Fruit fly (Drosophila melanogaster) whole organism, prepupa: ENCODE measurements around the gene GILT3.
A peak's percentile ranks its signal among the peaks of the same experiment; 100 is the strongest.

Experiments used
- Blimp-1 ChIP-seq: fragments of 200-800 bp; sonication (Bioruptor generic); optimal IDR thresholded peaks from 3 replicates; lab custom pipeline; 2017; ENCODE audit warnings: missing biosample characterization, missing genetic modification characterization, mild to moderate bottlenecking, moderate library complexity, missing genetic modification reagents
- CG10631 ChIP-seq: fragments of 200-800 bp; sonication (Bioruptor generic); optimal IDR thresholded peaks from 2 replicates; lab custom pipeline; 2016; ENCODE audit warnings: missing biosample characterization, missing genetic modification characterization
- CG11294 ChIP-seq: fragments of 200-800 bp; sonication (Bioruptor generic); IDR thresholded peaks from 2 replicates; pipeline ENCODE4 v1.3.6; 2022; ENCODE audit warnings: missing biosample characterization, missing genetic modification characterization
- CG11762 ChIP-seq: fragments of 200-800 bp; sonication (Bioruptor generic); optimal IDR thresholded peaks from 3 replicates; lab custom pipeline; 2016; ENCODE audit warnings: missing biosample characterization, missing genetic modification characterization; ENCODE audit not compliant: insufficient read depth
- CG11902 ChIP-seq: fragments of 200-800 bp; sonication (Bioruptor generic); optimal IDR thresholded peaks from 3 replicates; lab custom pipeline; 2016; ENCODE audit warnings: missing biosample characterization, missing genetic modification characterization
- CG15336 ChIP-seq: fragments of 200-800 bp; sonication (Bioruptor generic); IDR thresholded peaks from 2 replicates; pipeline ENCODE4 v1.3.6; 2022; ENCODE audit warnings: missing biosample characterization, missing genetic modification characterization
- CG1621 ChIP-seq: fragments of 200-800 bp; sonication (Bioruptor generic); optimal IDR thresholded peaks from 3 replicates; lab custom pipeline; 2018; ENCODE audit warnings: missing biosample characterization, mild to moderate bottlenecking, missing genetic modification characterization
- CG3032 ChIP-seq: fragments of 200-800 bp; optimal IDR thresholded peaks from 2 replicates; lab custom pipeline; 2019; ENCODE audit warnings: missing biosample characterization, mild to moderate bottlenecking, missing genetic modification characterization, moderate library complexity
- CG32006 ChIP-seq: fragments of 200-800 bp; sonication (Bioruptor generic); optimal IDR thresholded peaks from 3 replicates; lab custom pipeline; 2017; ENCODE audit warnings: missing biosample characterization, mild to moderate bottlenecking, missing genetic modification characterization
- CG6163 ChIP-seq: fragments of 200-800 bp; sonication (Bioruptor generic); IDR thresholded peaks from 3 replicates; pipeline ENCODE4 v1.3.6; 2022; ENCODE audit warnings: missing biosample characterization, missing genetic modification characterization
- CG6276 ChIP-seq: fragments of 200-800 bp; sonication (Bioruptor generic); optimal IDR thresholded peaks from 2 replicates; lab custom pipeline; 2017; ENCODE audit warnings: missing biosample characterization, mild to moderate bottlenecking, missing genetic modification characterization
- CG6854 ChIP-seq: fragments of 200-800 bp; sonication (Bioruptor generic); optimal IDR thresholded peaks from 2 replicates; lab custom pipeline; 2017; ENCODE audit warnings: missing biosample characterization, mild to moderate bottlenecking, missing genetic modification characterization
- CG7368 ChIP-seq: fragments of 200-800 bp; sonication (Bioruptor generic); optimal IDR thresholded peaks from 3 replicates; lab custom pipeline; 2016; ENCODE audit warnings: missing biosample characterization, missing genetic modification characterization
- CG8632 ChIP-seq: fragments of 200-800 bp; sonication (Bioruptor generic); optimal IDR thresholded peaks from 3 replicates; lab custom pipeline; 2016; ENCODE audit warnings: missing biosample characterization, missing genetic modification characterization
- Eip78C ChIP-seq: fragments of 200-800 bp; sonication (Bioruptor generic); peaks from one replicate; lab custom pipeline; 2016; ENCODE audit warnings: missing biosample characterization, missing genetic modification characterization
- Eip93F ChIP-seq: fragments of 200-800 bp; sonication (Bioruptor generic); optimal IDR thresholded peaks from 2 replicates; lab custom pipeline; 2016; ENCODE audit warnings: missing biosample characterization, mild to moderate bottlenecking, missing genetic modification characterization
- Ets21C ChIP-seq: fragments of 200-800 bp; sonication (Bioruptor generic); optimal IDR thresholded peaks from 3 replicates; lab custom pipeline; 2016; ENCODE audit warnings: missing biosample characterization, missing genetic modification characterization
- Ets96B ChIP-seq: fragments of 200-800 bp; optimal IDR thresholded peaks from 2 replicates; lab custom pipeline; 2019; ENCODE audit warnings: missing biosample characterization, mild to moderate bottlenecking, missing genetic modification characterization, moderate library complexity
- Lpt ChIP-seq: fragments of 200-800 bp; sonication (Bioruptor generic); optimal IDR thresholded peaks from 3 replicates; lab custom pipeline; 2016; ENCODE audit warnings: missing biosample characterization, missing genetic modification characterization
- OdsH ChIP-seq: fragments of 200-800 bp; sonication (Bioruptor generic); optimal IDR thresholded peaks from 3 replicates; lab custom pipeline; 2016; ENCODE audit warnings: missing biosample characterization, missing genetic modification characterization
- Sox102F ChIP-seq: fragments of 200-800 bp; sonication (Bioruptor generic); optimal IDR thresholded peaks from 2 replicates; lab custom pipeline; 2016; ENCODE audit warnings: missing biosample characterization, mild to moderate bottlenecking, missing genetic modification characterization
- achi ChIP-seq: fragments of 200-800 bp; sonication (Bioruptor generic); optimal IDR thresholded peaks from 3 replicates; lab custom pipeline; 2016; ENCODE audit warnings: missing biosample characterization, missing genetic modification characterization
- acj6 ChIP-seq: fragments of 200-800 bp; sonication (Bioruptor generic); optimal IDR thresholded peaks from 3 replicates; lab custom pipeline; 2016; ENCODE audit warnings: missing biosample characterization, missing genetic modification characterization
- cyc ChIP-seq: fragments of 200-800 bp; sonication (Bioruptor generic); optimal IDR thresholded peaks from 3 replicates; lab custom pipeline; 2016; ENCODE audit warnings: missing biosample characterization, missing genetic modification characterization
- dac ChIP-seq: fragments of 200-800 bp; sonication (Bioruptor generic); optimal IDR thresholded peaks from 2 replicates; lab custom pipeline; 2017; ENCODE audit warnings: missing biosample characterization, mild to moderate bottlenecking, missing genetic modification characterization
- dsx ChIP-seq: fragments of 200-800 bp; optimal IDR thresholded peaks from 3 replicates; lab custom pipeline; 2019; ENCODE audit warnings: missing biosample characterization, mild to moderate bottlenecking, missing genetic modification characterization, moderate library complexity; ENCODE audit not compliant: poor library complexity, severe bottlenecking
- esn ChIP-seq: fragments of 200-800 bp; sonication (Bioruptor generic); optimal IDR thresholded peaks from 2 replicates; lab custom pipeline; 2016; ENCODE audit warnings: missing biosample characterization, mild to moderate bottlenecking, missing genetic modification characterization, moderate library complexity
- fd85E ChIP-seq: fragments of 200-800 bp; sonication (Bioruptor generic); optimal IDR thresholded peaks from 3 replicates; lab custom pipeline; 2016; ENCODE audit warnings: missing biosample characterization, missing genetic modification characterization
- fkh ChIP-seq: fragments of 200-800 bp; sonication (Bioruptor generic); optimal IDR thresholded peaks from 3 replicates; lab custom pipeline; 2017; ENCODE audit warnings: missing biosample characterization, mild to moderate bottlenecking, missing genetic modification characterization, moderate library complexity
- lz ChIP-seq: fragments of 200-800 bp; sonication (Bioruptor generic); optimal IDR thresholded peaks from 3 replicates; lab custom pipeline; 2016; ENCODE audit warnings: missing biosample characterization, missing genetic modification characterization
- net ChIP-seq: fragments of 200-800 bp; sonication (Bioruptor generic); optimal IDR thresholded peaks from 3 replicates; lab custom pipeline; 2016; ENCODE audit warnings: missing biosample characterization, missing genetic modification characterization
- salr ChIP-seq, 2 experiments: fragments of 200-800 bp; sonication (Bioruptor generic); optimal IDR thresholded peaks; 3 replicates each; lab custom pipeline; 2016 to 2018; ENCODE audit warnings: missing biosample characterization in 2 of 2, missing genetic modification characterization in 2 of 2, mild to moderate bottlenecking in 1 of 2
- spab ChIP-seq: fragments of 200-800 bp; sonication (Bioruptor generic); optimal IDR thresholded peaks from 2 replicates; lab custom pipeline; 2017; ENCODE audit warnings: missing biosample characterization, mild to moderate bottlenecking, missing genetic modification characterization, missing genetic modification reagents
- ss ChIP-seq, 2 experiments: fragments of 200-800 bp; sonication (Bioruptor generic); optimal IDR thresholded peaks; 2 replicates in 1 of 2; 3 replicates in 1 of 2; lab custom pipeline; 2017 to 2018; ENCODE audit warnings: mild to moderate bottlenecking in 2 of 2, missing biosample characterization in 2 of 2, missing genetic modification characterization in 2 of 2, moderate library complexity in 1 of 2
- topi ChIP-seq: fragments of 200-800 bp; sonication (Bioruptor generic); optimal IDR thresholded peaks from 3 replicates; lab custom pipeline; 2016; ENCODE audit warnings: missing biosample characterization, missing genetic modification characterization
- vri ChIP-seq: fragments of 200-800 bp; sonication (Bioruptor generic); optimal IDR thresholded peaks from 3 replicates; lab custom pipeline; 2016; ENCODE audit warnings: missing biosample characterization, mild to moderate bottlenecking, missing genetic modification characterization

Gene GILT3

DNA sequence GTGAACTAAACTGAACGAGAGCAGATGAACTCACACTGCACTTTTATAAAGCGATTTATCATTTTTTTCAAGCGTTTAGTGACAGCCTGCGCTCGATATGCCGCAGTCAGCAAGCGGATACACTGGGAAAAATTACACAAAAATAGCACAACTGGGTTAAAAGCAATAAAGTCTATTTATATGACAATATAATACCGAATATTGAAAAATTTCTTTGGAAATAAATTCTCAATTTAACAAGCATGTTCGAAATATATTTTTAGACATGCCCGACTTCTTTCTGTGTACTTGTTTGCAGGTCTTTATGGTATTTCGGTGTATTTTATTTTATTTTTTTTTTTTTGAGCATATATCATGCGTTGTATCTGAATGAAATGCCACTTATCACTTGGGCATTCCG is 36.7 kb downstream of the GILT3 start (continued):
- TF ChIP-seq CG8632 (peak; percentile 77), OdsH (peak; percentile 77), CG7368 (peak; percentile 56), Sox102F (GFP tag; lab: Kevin White, UChicago) (peak; percentile 82), CG32006 (GFP tag; lab: Kevin White, UChicago) (peak; percentile 59), net (GFP tag; lab: Kevin White, UChicago) (peak; percentile 67), CG15336 (GFP tag; lab: Robert Waterston, UW) (peak; percentile 61), topi (GFP tag; lab: Kevin White, UChicago) (peak; percentile 88), CG6163 (GFP tag; lab: Robert Waterston, UW) (peak; percentile 70), CG11762 (peak; percentile 57), CG10631 (GFP tag; lab: Kevin White, UChicago) (peak; percentile 84), fkh (GFP tag; lab: Kevin White, UChicago) (no peak)

DNA sequence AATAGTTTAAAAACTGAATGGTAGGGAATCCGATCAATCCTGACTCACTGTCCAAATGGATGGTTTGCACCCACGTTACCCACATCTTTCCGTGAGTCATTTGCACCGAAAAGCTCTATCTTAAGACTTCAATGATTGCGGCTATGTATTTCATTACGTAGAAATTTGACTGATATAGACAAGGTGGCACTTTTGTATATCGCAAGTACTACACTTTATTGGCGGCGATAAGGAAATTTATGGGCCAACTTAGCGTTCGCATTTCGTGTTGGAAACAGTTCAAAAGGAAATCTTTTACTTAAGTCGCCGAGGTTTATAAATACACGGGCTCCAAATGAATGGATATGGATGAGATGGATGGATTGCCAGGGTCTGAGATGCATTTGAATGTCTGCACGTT is 37.7 kb downstream of the GILT3 start:
- peak; percentile 65 for TF ChIP-seq vri
- TF ChIP-seq CG6276 (GFP tag; lab: Kevin White, UChicago), result no peak
- TF ChIP-seq CG8632, result no peak
- no peak for TF ChIP-seq OdsH

- no peak for TF ChIP-seq esn (GFP tag; lab: Kevin White, UChicago)
- no peak for TF ChIP-seq achi (GFP tag; lab: Kevin White, UChicago)
- no peak for TF ChIP-seq CG11762
- TF ChIP-seq CG3032, result no peak
- TF ChIP-seq ss (GFP tag; optimal IDR thresholded peaks at IDR 0.05; lab: Kevin White, UChicago), result no peak
- no peak for TF ChIP-seq CG6276 (GFP tag; lab: Kevin White, UChicago)
- TF ChIP-seq CG6854 (GFP tag; lab: Kevin White, UChicago), result no peak
- TF ChIP-seq Ets21C (GFP tag; lab: Kevin White, UChicago), result no peak
- TF ChIP-seq CG11294 (GFP tag; lab: Robert Waterston, UW), result no peak
- no peak for TF ChIP-seq Lpt (GFP tag; lab: Kevin White, UChicago)
- no peak for TF ChIP-seq salr (GFP tag; optimal IDR thresholded peaks at IDR 0.05; lab: Kevin White, UChicago)
- no peak for TF ChIP-seq fd85E (GFP tag; lab: Kevin White, UChicago)
- no peak for TF ChIP-seq Blimp-1 (GFP tag; lab: Kevin White, UChicago)
- no peak for TF ChIP-seq CG11902
- no peak for TF ChIP-seq CG1621 (tag; lab: Kevin White, UChicago)
- no peak for TF ChIP-seq Sox102F (GFP tag; lab: Kevin White, UChicago)
- TF ChIP-seq Eip78C (GFP tag; lab: Kevin White, UChicago), result no peak
- TF ChIP-seq lz (GFP tag; lab: Kevin White, UChicago), result no peak
- TF ChIP-seq cyc, result no peak
Observed at dm6 chr3R:23718297-23718941, 41.3 kb downstream of the GILT3 start, which contains the start of gene nau. Gene nau, minus strand, starts transcription at chr3R:23718357.

dm6 chr3R:23721525-23721924 is 44.4 kb downstream of the GILT3 start, which contains the start of gene CG10232:
Gene CG10232, minus strand, starts transcription at chr3R:23721625.
- no peak for TF ChIP-seq Eip78C (GFP tag; lab: Kevin White, UChicago)
- no peak for TF ChIP-seq CG32006 (GFP tag; lab: Kevin White, UChicago)
- TF ChIP-seq Eip93F (GFP tag; lab: Kevin White, UChicago), result no peak
- no peak for TF ChIP-seq acj6 (GFP tag; lab: Kevin White, UChicago)
- TF ChIP-seq dac (GFP tag; lab: Kevin White, UChicago), result no peak
- TF ChIP-seq dsx, result no peak
- no peak for TF ChIP-seq CG7368
- TF ChIP-seq Ets96B (tag; lab: Kevin White, UChicago), result no peak
- TF ChIP-seq CG6854 (GFP tag; lab: Kevin White, UChicago), result no peak
- no peak for TF ChIP-seq spab (GFP tag; lab: Kevin White, UChicago)
- TF ChIP-seq lz (GFP tag; lab: Kevin White, UChicago), result no peak
